Fruit fly (Drosophila melanogaster) whole organism, embryonic: ENCODE results near the gene CG15529.

ENCODE experiments used
- Antp ChIP-seq: fragments of 200-800 bp; sonication (Bioruptor generic); optimal IDR thresholded peaks from 3 replicates; lab custom pipeline; 2016; ENCODE audit warnings: missing biosample characterization, missing genetic modification characterization
- BEAF-32 ChIP-seq: fragments of 200-800 bp; sonication (Bioruptor generic); optimal IDR thresholded peaks from 3 replicates; lab custom pipeline; 2017; ENCODE audit warnings: missing biosample characterization, missing genetic modification characterization, mild to moderate bottlenecking, moderate library complexity, missing genetic modification reagents
- CG10267 ChIP-seq: fragments of 200-800 bp; sonication (Bioruptor generic); optimal IDR thresholded peaks from 2 replicates; lab custom pipeline; 2018; ENCODE audit warnings: missing biosample characterization, mild to moderate bottlenecking, missing genetic modification characterization, moderate library complexity
- CG12071 ChIP-seq: fragments of 200-800 bp; sonication (Bioruptor generic); optimal IDR thresholded peaks from 3 replicates; lab custom pipeline; 2018; ENCODE audit warnings: missing biosample characterization, mild to moderate bottlenecking, missing genetic modification characterization
- CG12219 ChIP-seq: fragments of 200-800 bp; sonication (Bioruptor generic); optimal IDR thresholded peaks from 3 replicates; lab custom pipeline; 2018; ENCODE audit warnings: missing biosample characterization, mild to moderate bottlenecking, missing genetic modification characterization
- CG12769 ChIP-seq: fragments of 200-800 bp; sonication (Bioruptor generic); optimal IDR thresholded peaks from 2 replicates; lab custom pipeline; 2019; ENCODE audit warnings: missing biosample characterization, mild to moderate bottlenecking, missing genetic modification characterization, moderate library complexity
- CG13287 ChIP-seq: fragments of 200-800 bp; sonication (Bioruptor generic); IDR thresholded peaks from 2 replicates; pipeline ENCODE4 v1.3.6; 2022; ENCODE audit warnings: missing biosample characterization, missing genetic modification characterization; ENCODE audit not compliant: partially characterized antibody
- CG15479 ChIP-seq: fragments of 200-800 bp; sonication (Bioruptor generic); optimal IDR thresholded peaks from 3 replicates; lab custom pipeline; 2019; ENCODE audit warnings: missing biosample characterization, mild to moderate bottlenecking, missing genetic modification characterization, moderate library complexity
- CG16863 ChIP-seq: fragments of 200-800 bp; sonication (Bioruptor generic); optimal IDR thresholded peaks from 3 replicates; lab custom pipeline; 2016; ENCODE audit warnings: missing biosample characterization, missing genetic modification characterization
- CG18011 ChIP-seq: fragments of 200-800 bp; sonication (Bioruptor generic); optimal IDR thresholded peaks from 2 replicates; lab custom pipeline; 2017; ENCODE audit warnings: missing biosample characterization, missing genetic modification characterization, mild to moderate bottlenecking, moderate library complexity, missing genotype
- CG30403 ChIP-seq: fragments of 200-800 bp; sonication (Bioruptor generic); optimal IDR thresholded peaks from 3 replicates; lab custom pipeline; 2016; ENCODE audit warnings: missing biosample characterization, missing genetic modification characterization
- CG31224 ChIP-seq: fragments of 200-800 bp; sonication (Bioruptor generic); IDR thresholded peaks from 2 replicates; pipeline ENCODE4 v1.3.6; 2022; ENCODE audit warnings: missing biosample characterization, missing genetic modification characterization
- CG32532 ChIP-seq: fragments of 200-800 bp; sonication (Bioruptor generic); IDR thresholded peaks from 2 replicates; pipeline ENCODE4 v1.3.6; 2022; ENCODE audit warnings: missing biosample characterization, missing genetic modification characterization
- CG3847 ChIP-seq: fragments of 200-800 bp; sonication (Bioruptor generic); IDR thresholded peaks from 2 replicates; pipeline ENCODE4 v1.3.6; 2022; ENCODE audit warnings: missing biosample characterization, missing genetic modification characterization
- CG6654 ChIP-seq: fragments of 200-800 bp; sonication (Bioruptor generic); optimal IDR thresholded peaks from 2 replicates; lab custom pipeline; 2017; ENCODE audit warnings: missing biosample characterization, mild to moderate bottlenecking, missing genetic modification characterization
- CG8290 ChIP-seq, 3 experiments: fragments of 200-800 bp; sonication (Bioruptor generic); optimal IDR thresholded peaks; 2 replicates each; lab custom pipeline; 2016 to 2019; ENCODE audit warnings: missing biosample characterization in 3 of 3, missing genetic modification characterization in 3 of 3, mild to moderate bottlenecking in 2 of 3, moderate library complexity in 1 of 3
- CG8359 ChIP-seq: fragments of 200-800 bp; sonication (Bioruptor generic); optimal IDR thresholded peaks from 2 replicates; lab custom pipeline; 2017; ENCODE audit warnings: missing biosample characterization, mild to moderate bottlenecking, missing genetic modification characterization, borderline replicate concordance
- CrebB ChIP-seq: fragments of 200-800 bp; sonication (Bioruptor generic); optimal IDR thresholded peaks from 3 replicates; lab custom pipeline; 2018; ENCODE audit warnings: missing biosample characterization, mild to moderate bottlenecking, missing genetic modification characterization
- Dp ChIP-seq: fragments of 200-800 bp; sonication (Bioruptor generic); optimal IDR thresholded peaks from 2 replicates; lab custom pipeline; 2018; ENCODE audit warnings: missing biosample characterization, mild to moderate bottlenecking, missing genetic modification characterization, moderate library complexity
- Hmr ChIP-seq: fragments of 200-800 bp; sonication (Bioruptor generic); optimal IDR thresholded peaks from 3 replicates; lab custom pipeline; 2017; ENCODE audit warnings: mild to moderate bottlenecking, missing biosample characterization, missing genetic modification reagents, missing genetic modification characterization
- Hr51 ChIP-seq, 2 experiments: fragments of 200-800 bp; sonication (Bioruptor generic); optimal IDR thresholded peaks; 2 replicates in 1 of 2; 3 replicates in 1 of 2; lab custom pipeline; 2016 to 2018; ENCODE audit warnings: missing biosample characterization in 2 of 2, missing genetic modification characterization in 2 of 2, mild to moderate bottlenecking in 1 of 2, moderate library complexity in 1 of 2
- Hsf ChIP-seq: fragments of 200-800 bp; sonication (Bioruptor generic); optimal IDR thresholded peaks from 3 replicates; lab custom pipeline; 2016; ENCODE audit warnings: missing biosample characterization, missing genetic modification characterization
- Kr ChIP-seq: fragments of 200-800 bp; sonication (Bioruptor generic); optimal IDR thresholded peaks from 2 replicates; lab custom pipeline; 2017; ENCODE audit warnings: missing biosample characterization, mild to moderate bottlenecking, missing genetic modification characterization
- Lhr ChIP-seq: fragments of 200-800 bp; sonication (Bioruptor generic); optimal IDR thresholded peaks from 3 replicates; lab custom pipeline; 2017; ENCODE audit warnings: mild to moderate bottlenecking, missing biosample characterization, missing genetic modification reagents, missing genetic modification characterization
- Oli ChIP-seq: fragments of 200-800 bp; sonication (Bioruptor generic); optimal IDR thresholded peaks from 2 replicates; lab custom pipeline; 2018; ENCODE audit warnings: missing biosample characterization, mild to moderate bottlenecking, missing genetic modification characterization, moderate library complexity
- PHDP ChIP-seq: fragments of 200-800 bp; sonication (Bioruptor generic); optimal IDR thresholded peaks from 3 replicates; lab custom pipeline; 2018; ENCODE audit warnings: missing biosample characterization, mild to moderate bottlenecking, missing genetic modification characterization, moderate library complexity
- Ptx1 ChIP-seq: fragments of 200-800 bp; sonication (Bioruptor generic); IDR thresholded peaks from 2 replicates; pipeline ENCODE4 v1.3.6; 2022; ENCODE audit warnings: missing biosample characterization, missing genetic modification characterization
- Scr ChIP-seq: fragments of 200-800 bp; sonication (Bioruptor generic); IDR thresholded peaks from 2 replicates; pipeline ENCODE4 v1.3.6; 2022; ENCODE audit warnings: missing biosample characterization, missing genetic modification characterization; ENCODE audit not compliant: partially characterized antibody
- Sin3A ChIP-seq: fragments of >200 bp; optimal IDR thresholded peaks from 2 replicates; lab custom pipeline; 2018
- Trl ChIP-seq, 3 experiments: fragments of >200 bp in 2 of 3; fragments of 200-800 bp in 1 of 3; sonication (Bioruptor generic) in 1 of 3; optimal IDR thresholded peaks; 2 replicates in 1 of 3; 3 replicates in 2 of 3; lab custom pipeline; 2016 to 2017; ENCODE audit warnings: missing biosample characterization in 1 of 3, missing genetic modification characterization in 1 of 3
- grau ChIP-seq: fragments of 200-800 bp; optimal IDR thresholded peaks from 3 replicates; lab custom pipeline; 2019; ENCODE audit warnings: missing biosample characterization, mild to moderate bottlenecking, missing genetic modification characterization, moderate library complexity
- hbn ChIP-seq: fragments of 200-800 bp; sonication (Bioruptor generic); IDR thresholded peaks from 2 replicates; pipeline ENCODE4 v1.3.6; 2022; ENCODE audit warnings: missing biosample characterization, missing genetic modification characterization; ENCODE audit not compliant: partially characterized antibody
- lilli ChIP-seq: fragments of 200-800 bp; sonication (Bioruptor generic); optimal IDR thresholded peaks from 3 replicates; lab custom pipeline; 2016; ENCODE audit warnings: missing biosample characterization, missing genetic modification characterization
- lmd ChIP-seq: fragments of 200-800 bp; sonication (Bioruptor generic); IDR thresholded peaks from 2 replicates; pipeline ENCODE4 v1.3.6; 2022; ENCODE audit warnings: missing biosample characterization, missing genetic modification characterization
- pho ChIP-seq: fragments of 200-800 bp; sonication (Bioruptor generic); optimal IDR thresholded peaks from 2 replicates; lab custom pipeline; 2016; ENCODE audit warnings: missing biosample characterization, missing genetic modification characterization
- phol ChIP-seq: fragments of 200-800 bp; sonication (Bioruptor generic); optimal IDR thresholded peaks from 3 replicates; lab custom pipeline; 2018; ENCODE audit warnings: missing biosample characterization, mild to moderate bottlenecking, missing genetic modification characterization, moderate library complexity
- pita ChIP-seq: fragments of 200-800 bp; sonication (Bioruptor generic); optimal IDR thresholded peaks from 2 replicates; lab custom pipeline; 2017; ENCODE audit warnings: missing biosample characterization, mild to moderate bottlenecking, missing genetic modification characterization
- pros ChIP-seq: fragments of 200-800 bp; sonication (Bioruptor generic); optimal IDR thresholded peaks from 3 replicates; lab custom pipeline; 2019; ENCODE audit warnings: missing biosample characterization, mild to moderate bottlenecking, missing genetic modification characterization, moderate library complexity
- row ChIP-seq: fragments of 200-800 bp; sonication (Bioruptor generic); IDR thresholded peaks from 3 replicates; pipeline ENCODE4 v1.3.6; 2022; ENCODE audit warnings: missing biosample characterization, missing genetic modification characterization
- slbo ChIP-seq: fragments of 200-800 bp; sonication (Bioruptor generic); IDR thresholded peaks from 2 replicates; pipeline ENCODE4 v1.3.6; 2022; ENCODE audit warnings: missing biosample characterization, missing genetic modification characterization
- tgo ChIP-seq: fragments of 200-800 bp; sonication (Bioruptor generic); IDR thresholded peaks from 3 replicates; pipeline ENCODE4 v1.3.6; 2022; ENCODE audit warnings: missing biosample characterization, missing genetic modification characterization
- unpg ChIP-seq: fragments of 200-800 bp; sonication (Bioruptor generic); optimal IDR thresholded peaks from 3 replicates; lab custom pipeline; 2018; ENCODE audit warnings: missing biosample characterization, mild to moderate bottlenecking, missing genetic modification characterization, moderate library complexity
- z ChIP-seq: fragments of 200-800 bp; sonication (Bioruptor generic); IDR thresholded peaks from 3 replicates; pipeline ENCODE4 v1.3.6; 2022; ENCODE audit warnings: missing biosample characterization, missing genetic modification characterization
- zen ChIP-seq: fragments of 200-800 bp; sonication (Bioruptor generic); optimal IDR thresholded peaks from 3 replicates; lab custom pipeline; 2018; ENCODE audit warnings: missing biosample characterization, mild to moderate bottlenecking, missing genetic modification characterization, moderate library complexity
- zfh2 ChIP-seq: fragments of 200-800 bp; sonication (Bioruptor generic); optimal IDR thresholded peaks from 2 replicates; lab custom pipeline; 2016; ENCODE audit warnings: missing biosample characterization, missing genetic modification characterization

Gene CG15529

DNA sequence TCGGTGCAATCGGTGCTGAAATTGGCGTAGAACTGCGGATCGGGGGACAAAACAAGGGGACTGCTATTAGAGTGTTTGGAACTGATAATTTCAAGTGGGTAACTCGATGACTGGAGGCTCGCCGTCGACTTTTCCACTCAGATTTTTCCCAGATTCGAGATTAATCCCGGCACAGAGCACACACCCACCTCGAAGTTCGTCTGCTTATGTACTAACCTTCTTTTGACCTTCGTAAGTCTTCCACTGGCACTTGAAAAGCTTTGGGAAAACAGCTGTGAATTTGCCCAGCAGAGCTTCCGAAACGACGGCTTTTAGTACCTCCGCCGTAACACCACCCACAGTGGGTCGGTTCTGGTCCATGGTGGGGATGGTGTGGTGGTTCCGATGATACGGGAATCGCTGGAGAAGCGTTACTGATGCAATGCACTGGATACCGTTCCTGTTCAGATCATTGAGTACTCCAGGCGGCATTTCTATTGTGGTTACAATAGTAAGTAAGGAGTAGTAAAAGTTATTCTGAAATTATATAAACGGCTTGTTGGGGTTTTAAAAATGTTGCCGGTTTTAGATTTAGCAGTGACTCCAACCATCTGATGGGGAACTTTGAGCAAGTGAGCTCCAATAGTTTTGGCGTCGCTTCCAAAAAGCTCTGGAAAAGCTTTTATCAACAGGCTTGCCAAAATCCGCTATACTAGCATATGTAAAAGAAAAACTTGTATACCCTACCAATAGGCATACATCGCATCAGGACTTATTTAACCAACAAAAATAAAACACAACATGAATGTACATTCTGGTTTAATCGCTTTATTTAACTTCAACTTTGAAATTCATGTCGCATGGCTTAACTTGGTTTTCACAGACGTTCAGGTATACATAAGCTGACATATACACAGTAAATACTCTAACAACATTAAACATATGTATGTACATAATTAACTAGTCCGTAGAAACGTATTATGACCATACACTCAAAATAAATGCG lies 17.5 kb upstream of the CG15529 start, which contains the start of gene Tpi (continued):
- TF ChIP-seq CG8290 (GFP tag; optimal IDR thresholded peaks at IDR 0.05; lab: Kevin White, UChicago) (no peak), CG8290 (tag; optimal IDR thresholded peaks at IDR 0.05; lab: Kevin White, UChicago) (peak in 1 of 2 experiments; percentile 71), grau (peak; percentile 63), zen (no peak), phol (no peak), CG12769 (tag; lab: Kevin White, UChicago) (no peak), pho (peak; percentile 28), Antp (GFP tag; lab: Kevin White, UChicago) (peak; percentile 23), Dp (peak; percentile 41), CG12071 (GFP tag; lab: Kevin White, UChicago) (peak; percentile 2), Hmr (GFP tag; lab: Kevin White, UChicago) (peak; percentile 27), CG18011 (GFP tag; lab: Kevin White, UChicago) (peak; percentile 19), hbn (no peak), Sin3A (lab: Kevin White, UChicago) (no peak), Trl (optimal IDR thresholded peaks at IDR 0.05; lab: Kevin White, UChicago) (no peak), Trl (GFP tag; optimal IDR thresholded peaks at IDR 0.05; lab: Kevin White, UChicago) (no peak), Lhr (GFP tag; lab: Kevin White, UChicago) (peak; percentile 48), Ptx1 (GFP tag; lab: Robert Waterston, UW) (0 out of 2 replicates have a peak, but pooled peaks have one; percentile 8), lmd (no peak), Hsf (GFP tag; lab: Kevin White, UChicago) (peak; percentile 41), slbo (GFP tag; lab: Robert Waterston, UW) (peak; percentile 59), CG13287 (GFP tag; lab: Robert Waterston, UW) (peak; percentile 22; the same call in 1 of the 2 replicates), Hr51 (GFP tag; optimal IDR thresholded peaks at IDR 0.05; lab: Kevin White, UChicago) (peak in 1 of 2 experiments; percentile 66), lilli (GFP tag; lab: Kevin White, UChicago) (peak; percentile 66), CG10267 (no peak), CG12219 (GFP tag; lab: Kevin White, UChicago) (peak; percentile 46), CG6654 (GFP tag; lab: Kevin White, UChicago) (peak; percentile 90), CG15479 (no peak), Scr (GFP tag; lab: Robert Waterston, UW) (no peak), CG3847 (GFP tag; lab: Robert Waterston, UW) (no peak), CG30403 (GFP tag; lab: Kevin White, UChicago) (peak; percentile 33), Oli (tag; lab: Kevin White, UChicago) (peak; percentile 33), unpg (peak; percentile 62), CG32532 (GFP tag; lab: Robert Waterston, UW) (peak; percentile 50; the same call in 1 of the 2 replicates), CrebB (tag; lab: Kevin White, UChicago) (peak; percentile 31), zfh2 (GFP tag; lab: Kevin White, UChicago) (peak; percentile 62), CG31224 (GFP tag; lab: Robert Waterston, UW) (no peak), z (GFP tag; lab: Robert Waterston, UW) (0 out of 3 replicates have a peak, but pooled peaks have one; percentile 45), tgo (GFP tag; lab: Robert Waterston, UW) (peak; percentile 34; the same call in 1 of the 3 replicates), BEAF-32 (GFP tag; lab: Kevin White, UChicago) (peak; percentile 29), CG16863 (GFP tag; lab: Kevin White, UChicago) (peak; percentile 21), CG8359 (GFP tag; lab: Kevin White, UChicago) (no peak), PHDP (tag; lab: Kevin White, UChicago) (peak; percentile 67), pros (no peak), Kr (no peak), row (GFP tag; lab: Robert Waterston, UW) (peak; percentile 51; the same call in 2 of the 3 replicates), pita (GFP tag; lab: Kevin White, UChicago) (peak; percentile 61)
